Worm (Caenorhabditis elegans): Measurements from ENCODE around the gene famh-161.

The famh-161 gene

DNA sequence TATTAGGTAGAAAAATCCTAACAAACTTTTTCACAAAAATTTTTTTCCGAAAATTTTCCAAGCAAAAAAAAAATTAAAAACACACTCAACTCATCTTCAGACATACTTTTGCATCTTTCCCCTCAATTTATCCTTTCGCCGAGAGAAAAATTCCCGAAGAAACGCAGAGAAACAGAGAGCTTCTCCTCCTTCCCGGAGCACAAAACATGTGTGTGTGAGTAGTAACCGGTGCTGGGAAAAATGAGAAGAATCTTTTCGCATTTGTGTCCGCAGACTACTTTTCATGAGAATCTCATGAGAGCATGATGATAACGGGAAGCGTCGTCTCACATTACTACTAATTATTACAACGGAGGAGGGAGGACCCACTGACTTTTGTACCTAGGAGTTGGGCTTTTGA lies 47.4 kb downstream of the famh-161 start:
- TF ChIP-seq ceh-83 (GFP tag; optimal IDR thresholded peaks at IDR 0.05) (no peak), sem-2 (GFP tag; optimal IDR thresholded peaks at IDR 0.05) (no peak), cnd-1 (tag; optimal IDR thresholded peaks at IDR 0.05) (no peak), mab-5 (tag; optimal IDR thresholded peaks at IDR 0.05) (no peak), elt-3 (tag; optimal IDR thresholded peaks at IDR 0.05) (no peak), sptf-1 (tag; optimal IDR thresholded peaks at IDR 0.05) (no peak), tbx-8 (GFP tag; optimal IDR thresholded peaks at IDR 0.05) (no peak), unc-62 (GFP tag; optimal IDR thresholded peaks at IDR 0.05) (no peak), ces-1 (GFP tag; optimal IDR thresholded peaks at IDR 0.05) (peak; percentile 34), pha-4 (tag; optimal IDR thresholded peaks at IDR 0.05) (no peak), mep-1 (tag; optimal IDR thresholded peaks at IDR 0.05) (no peak), unc-120 (tag; optimal IDR thresholded peaks at IDR 0.05; ENCODE audit: poor library complexity, severe bottlenecking) (peak; percentile 7), hlh-1 (tag; optimal IDR thresholded peaks at IDR 0.05) (peak; percentile 7), bed-3 (GFP tag; optimal IDR thresholded peaks at IDR 0.05) (no peak), nhr-237 (tag; optimal IDR thresholded peaks at IDR 0.05) (no peak), elt-1 (tag; optimal IDR thresholded peaks at IDR 0.05; ENCODE audit: borderline replicate concordance, insufficient read depth) (no peak), lin-13 (tag; optimal IDR thresholded peaks at IDR 0.05) (no peak), M03D4.4 (tag; optimal IDR thresholded peaks at IDR 0.05) (no peak), snpc-4 (tag; optimal IDR thresholded peaks at IDR 0.05) (no peak), lin-32 (GFP tag; optimal IDR thresholded peaks at IDR 0.05) (no peak), drap-1 (GFP tag; optimal IDR thresholded peaks at IDR 0.05) (no peak), ztf-11 (tag; optimal IDR thresholded peaks at IDR 0.05) (no peak), ceh-43 (GFP tag; optimal IDR thresholded peaks at IDR 0.05) (no peak), ham-2 (GFP tag; optimal IDR thresholded peaks at IDR 0.05) (no peak)

DNA sequence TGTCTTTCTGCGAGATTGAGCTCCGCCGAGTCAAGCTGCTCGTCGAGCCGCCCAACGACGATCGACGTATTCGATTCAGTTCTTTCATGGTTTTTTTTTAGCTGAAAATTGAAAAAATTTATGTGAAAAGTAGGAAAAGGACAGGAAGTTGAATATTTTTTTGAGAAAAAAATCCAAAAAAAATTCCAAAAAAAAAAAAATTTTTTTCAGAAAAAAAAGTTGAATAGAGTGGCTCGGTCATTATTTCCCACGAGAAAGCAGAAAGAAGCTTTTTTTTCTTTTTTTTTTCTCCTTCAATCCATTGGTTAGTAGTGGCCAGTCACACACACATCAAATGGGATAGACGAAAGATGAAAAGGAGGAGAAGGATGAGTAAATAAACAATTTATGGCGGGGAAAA lies 48.7 kb downstream of the famh-161 start, which contains the start of gene dhcr-7:
TSS of gene dhcr-7 (minus strand) at position 101 of the 400 bp plus-strand sequence.
- no peak for TF ChIP-seq sptf-1 (tag; optimal IDR thresholded peaks at IDR 0.05)

DNA sequence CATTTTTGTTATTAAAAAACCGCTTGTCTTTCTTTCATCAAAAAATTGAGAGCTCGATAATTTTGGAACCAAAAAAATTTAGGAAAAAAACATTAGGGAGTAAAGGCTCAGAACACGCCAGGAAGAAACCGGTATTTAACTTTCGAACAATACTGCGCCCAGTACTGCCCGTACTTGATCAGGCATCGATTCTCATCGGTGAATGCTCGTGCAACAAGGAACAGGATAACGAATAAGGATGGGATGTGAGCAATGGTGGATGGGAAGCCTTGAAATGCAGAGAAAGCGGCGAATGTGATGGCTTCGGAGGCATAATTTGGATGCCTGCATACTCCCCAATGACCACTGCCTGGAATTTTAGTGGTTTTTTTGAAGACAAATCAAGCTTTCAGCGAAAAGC lies 53.2 kb downstream of the famh-161 start:
- TF ChIP-seq mab-5 (tag; optimal IDR thresholded peaks at IDR 0.05) (no peak), sem-2 (GFP tag; optimal IDR thresholded peaks at IDR 0.05) (no peak), unc-120 (tag; optimal IDR thresholded peaks at IDR 0.05; ENCODE audit: poor library complexity, severe bottlenecking) (no peak), blmp-1 (tag; optimal IDR thresholded peaks at IDR 0.05) (no peak), elt-1 (tag; optimal IDR thresholded peaks at IDR 0.05; ENCODE audit: borderline replicate concordance, insufficient read depth) (no peak)

All from whole organism, mixed stage, embryonic.